Fruit fly (Drosophila melanogaster): ENCODE data around the gene CG9536.

dm6 chr2L:6503724-6504037 lies 26.9 kb upstream of the CG9536 start:
- no peak for TF ChIP-seq Sin3A (optimal IDR thresholded peaks at IDR 0.05)
- no peak for TF ChIP-seq psq (optimal IDR thresholded peaks at IDR 0.05)
- no peak for TF ChIP-seq insv (optimal IDR thresholded peaks at IDR 0.05)

All from Kc167 (cell line).